Worm (Caenorhabditis elegans) whole organism, young adult: Measurements from ENCODE around the gene T01D1.4.
A peak's percentile ranks its signal among the peaks of the same experiment; 100 is the strongest.

Source experiments
- B0336.3 ChIP-seq: fragments of 200-800 bp; sonication (Bioruptor generic); IDR thresholded peaks from 2 replicates; pipeline ENCODE4 v1.3.6; 2022; ENCODE audit warnings: missing genetic modification characterization, missing compliant biosample characterization
- C06A6.2 ChIP-seq: fragments of 200-800 bp; sonication (Bioruptor generic); conservative IDR thresholded peaks from 2 replicates; pipeline ENCODE4 v1.3.6; 2022; ENCODE audit warnings: missing genetic modification characterization, missing compliant biosample characterization
- D2030.7 ChIP-seq: fragments of 200-800 bp; sonication (Bioruptor generic); IDR thresholded peaks from 2 replicates; pipeline ENCODE4 v1.3.6; 2022; ENCODE audit warnings: missing genetic modification reagents, missing genetic modification characterization, missing compliant biosample characterization
- F22D6.2 ChIP-seq: sonication (generic microtip); optimal IDR thresholded peaks from 2 replicates; lab custom pipeline; 2016; ENCODE audit warnings: mild to moderate bottlenecking, missing genetic modification characterization, missing compliant biosample characterization
- F37B4.10 ChIP-seq: fragments of 200-800 bp; sonication (Bioruptor generic); IDR thresholded peaks from 2 replicates; pipeline ENCODE4 v1.3.6; 2022; ENCODE audit warnings: missing genetic modification characterization, missing compliant biosample characterization
- F49E8.2 ChIP-seq: sonication (generic microtip); optimal IDR thresholded peaks from 3 replicates; lab custom pipeline; 2017; ENCODE audit warnings: missing genetic modification characterization, mild to moderate bottlenecking, missing compliant biosample characterization, antibody characterized with exemption, moderate library complexity; ENCODE audit not compliant: insufficient read depth
- F55B11.4 ChIP-seq: sonication (generic microtip); optimal IDR thresholded peaks from 2 replicates; lab custom pipeline; 2016; ENCODE audit warnings: missing compliant biosample characterization, missing genetic modification characterization, borderline replicate concordance; ENCODE audit not compliant: insufficient read depth
- K11D2.4 ChIP-seq: fragments of 200-800 bp; sonication (Bioruptor generic); IDR thresholded peaks from 2 replicates; pipeline ENCODE4 v1.3.6; 2022; ENCODE audit warnings: missing genetic modification reagents, missing genetic modification characterization, missing compliant biosample characterization
- Y53F4B.3 ChIP-seq: fragments of 200-800 bp; sonication (Bioruptor generic); IDR thresholded peaks from 2 replicates; pipeline ENCODE4 v1.3.6; 2022; ENCODE audit warnings: missing genetic modification reagents, missing genetic modification characterization, missing compliant biosample characterization
- Y79H2A.3 ChIP-seq: fragments of 200-800 bp; sonication (Bioruptor generic); conservative IDR thresholded peaks from 2 replicates; pipeline ENCODE4 v1.3.6; 2022; ENCODE audit warnings: missing genetic modification reagents, missing genetic modification characterization, missing compliant biosample characterization
- ZK185.1 ChIP-seq: sonication (generic microtip); optimal IDR thresholded peaks from 2 replicates; lab custom pipeline; 2016; ENCODE audit warnings: mild to moderate bottlenecking, missing genetic modification characterization, missing compliant biosample characterization; ENCODE audit not compliant: poor library complexity, severe bottlenecking
- ama-1 ChIP-seq, 3 experiments: fragments of 150-350 bp in 1 of 3; sonication (generic microtip) in 2 of 3; optimal IDR thresholded peaks; 2 replicates each; lab custom pipeline; 2014 to 2018; ENCODE audit warnings: missing biosample characterization in 2 of 3, missing genetic modification characterization in 2 of 3, missing genetic modification reagents in 2 of 3
- aptf-2 ChIP-seq: fragments of 200-800 bp; sonication (Bioruptor generic); conservative IDR thresholded peaks from 2 replicates; pipeline ENCODE4 v1.3.6; 2022; ENCODE audit warnings: missing genetic modification reagents, missing genetic modification characterization, missing compliant biosample characterization
- atf-7 ChIP-seq: sonication (generic microtip); optimal IDR thresholded peaks from 2 replicates; lab custom pipeline; 2017; ENCODE audit warnings: mild to moderate bottlenecking, missing genetic modification characterization, missing compliant biosample characterization
- bed-1 ChIP-seq: fragments of 200-800 bp; sonication (Bioruptor generic); IDR thresholded peaks from 2 replicates; pipeline ENCODE4 v1.3.6; 2022; ENCODE audit warnings: missing genetic modification reagents, missing genetic modification characterization, missing compliant biosample characterization
- bed-2 ChIP-seq: fragments of 200-800 bp; sonication (Bioruptor generic); IDR thresholded peaks from 2 replicates; pipeline ENCODE4 v1.3.6; 2022; ENCODE audit warnings: missing genetic modification reagents, missing genetic modification characterization, missing compliant biosample characterization
- ccch-3 ChIP-seq: fragments of 200-800 bp; sonication (Bioruptor generic); optimal IDR thresholded peaks from 2 replicates; lab custom pipeline; 2018; ENCODE audit warnings: mild to moderate bottlenecking, missing genetic modification characterization, missing compliant biosample characterization
- cebp-2 ChIP-seq: fragments of 200-800 bp; sonication (Bioruptor generic); IDR thresholded peaks from 2 replicates; pipeline ENCODE4 v1.3.6; 2022; ENCODE audit warnings: missing genetic modification characterization, missing compliant biosample characterization
- ceh-91 ChIP-seq: fragments of 200-800 bp; sonication (Bioruptor generic); IDR thresholded peaks from 2 replicates; pipeline ENCODE4 v1.3.6; 2022; ENCODE audit warnings: missing genetic modification reagents, missing genetic modification characterization, missing compliant biosample characterization
- chd-7 ChIP-seq: sonication (generic microtip); optimal IDR thresholded peaks from 2 replicates; lab custom pipeline; 2016; ENCODE audit warnings: mild to moderate bottlenecking, missing genetic modification characterization, moderate library complexity, missing compliant biosample characterization
- dox-1 ChIP-seq: fragments of 200-800 bp; sonication (Bioruptor generic); IDR thresholded peaks from 2 replicates; pipeline ENCODE4 v1.3.6; 2022; ENCODE audit warnings: missing genetic modification reagents, missing genetic modification characterization, missing compliant biosample characterization
- dpl-1 ChIP-seq: fragments of 150-350 bp; optimal IDR thresholded peaks from 2 replicates; lab custom pipeline; 2014; ENCODE audit warnings: missing biosample characterization, missing genetic modification reagents, missing genetic modification characterization
- egl-44 ChIP-seq: fragments of 200-800 bp; sonication (Bioruptor generic); IDR thresholded peaks from 2 replicates; pipeline ENCODE4 v1.3.6; 2022; ENCODE audit warnings: missing genetic modification reagents, missing genetic modification characterization, missing compliant biosample characterization
- him-1 ChIP-seq: sonication (generic microtip); optimal IDR thresholded peaks from 2 replicates; lab custom pipeline; 2016; ENCODE audit warnings: missing genotype, missing genetic modification reagents, missing genetic modification characterization, missing compliant biosample characterization
- let-607 ChIP-seq, 2 experiments: fragments of 200-800 bp in 1 of 2; sonication (Bioruptor generic) in 1 of 2; sonication (generic microtip) in 1 of 2; optimal IDR thresholded peaks; 2 replicates each; lab custom pipeline; 2016 to 2018; ENCODE audit warnings: mild to moderate bottlenecking in 2 of 2, missing compliant biosample characterization in 2 of 2, missing genetic modification characterization in 2 of 2, moderate library complexity in 2 of 2, missing genotype in 1 of 2
- lin-26 ChIP-seq: fragments of 200-800 bp; sonication (Bioruptor generic); IDR thresholded peaks from 2 replicates; pipeline ENCODE4 v1.3.6; 2022; ENCODE audit warnings: missing genetic modification reagents, missing genetic modification characterization, missing compliant biosample characterization
- madf-10 ChIP-seq: sonication (generic microtip); optimal IDR thresholded peaks from 2 replicates; lab custom pipeline; 2016; ENCODE audit warnings: mild to moderate bottlenecking, missing genetic modification characterization, missing compliant biosample characterization
- madf-3 ChIP-seq: fragments of 200-800 bp; sonication (Bioruptor generic); IDR thresholded peaks from 2 replicates; pipeline ENCODE4 v1.3.6; 2022; ENCODE audit warnings: missing genetic modification reagents, missing genetic modification characterization, missing compliant biosample characterization
- madf-6 ChIP-seq: fragments of 200-800 bp; sonication (Bioruptor generic); IDR thresholded peaks from 2 replicates; pipeline ENCODE4 v1.3.6; 2022; ENCODE audit warnings: missing genetic modification reagents, missing genetic modification characterization, missing compliant biosample characterization
- madf-8 ChIP-seq: fragments of 200-800 bp; sonication (Bioruptor generic); conservative IDR thresholded peaks from 2 replicates; pipeline ENCODE4 v1.3.6; 2022; ENCODE audit warnings: missing genetic modification reagents, missing genetic modification characterization, missing compliant biosample characterization
- mcd-1 ChIP-seq: fragments of 200-800 bp; sonication (Bioruptor generic); IDR thresholded peaks from 2 replicates; pipeline ENCODE4 v1.3.6; 2022; ENCODE audit warnings: missing genetic modification reagents, missing genetic modification characterization, missing compliant biosample characterization
- mxl-1 ChIP-seq: sonication (generic microtip); optimal IDR thresholded peaks from 2 replicates; lab custom pipeline; 2016; ENCODE audit warnings: missing genetic modification characterization, missing compliant biosample characterization
- nfya-1 ChIP-seq: sonication (generic microtip); optimal IDR thresholded peaks from 2 replicates; lab custom pipeline; 2017; ENCODE audit warnings: antibody characterized with exemption, missing compliant biosample characterization, missing genetic modification characterization, borderline replicate concordance; ENCODE audit not compliant: insufficient read depth
- nfya-2 ChIP-seq: fragments of 200-800 bp; sonication (Bioruptor generic); IDR thresholded peaks from 2 replicates; pipeline ENCODE4 v1.3.6; 2022; ENCODE audit warnings: missing genetic modification reagents, missing genetic modification characterization, missing compliant biosample characterization
- nhr-120 ChIP-seq: fragments of 200-800 bp; sonication (Bioruptor generic); IDR thresholded peaks from 2 replicates; pipeline ENCODE4 v1.3.6; 2022; ENCODE audit warnings: missing genetic modification characterization, missing compliant biosample characterization
- nhr-179 ChIP-seq: sonication (generic microtip); optimal IDR thresholded peaks from 2 replicates; lab custom pipeline; 2016; ENCODE audit warnings: mild to moderate bottlenecking, missing genetic modification characterization, missing compliant biosample characterization
- rcor-1 ChIP-seq: fragments of 200-800 bp; sonication (Bioruptor generic); IDR thresholded peaks from 2 replicates; pipeline ENCODE4 v1.3.6; 2022; ENCODE audit warnings: missing genetic modification reagents, missing genetic modification characterization, missing compliant biosample characterization
- sea-2 ChIP-seq: fragments of 200-800 bp; sonication (Bioruptor generic); IDR thresholded peaks from 2 replicates; pipeline ENCODE4 v1.3.6; 2022; ENCODE audit warnings: missing genetic modification characterization, missing compliant biosample characterization
- snpc-1.1 ChIP-seq: sonication (generic microtip); optimal IDR thresholded peaks from 2 replicates; lab custom pipeline; 2017; ENCODE audit warnings: missing genetic modification characterization, mild to moderate bottlenecking, missing compliant biosample characterization, antibody characterized with exemption, moderate library complexity, missing genotype, missing genetic modification reagents; ENCODE audit not compliant: insufficient read depth
- sptf-2 ChIP-seq: fragments of 200-800 bp; sonication (Bioruptor generic); optimal IDR thresholded peaks from 2 replicates; lab custom pipeline; 2018; ENCODE audit warnings: mild to moderate bottlenecking, missing genetic modification characterization, missing compliant biosample characterization
- tlf-1 ChIP-seq: fragments of 200-800 bp; sonication (Bioruptor generic); optimal IDR thresholded peaks from 2 replicates; lab custom pipeline; 2018; ENCODE audit warnings: mild to moderate bottlenecking, missing genetic modification characterization, missing compliant biosample characterization
- unc-130 ChIP-seq: sonication (generic microtip); optimal IDR thresholded peaks from 2 replicates; lab custom pipeline; 2016; ENCODE audit warnings: missing genetic modification reagents, missing genetic modification characterization, missing compliant biosample characterization
- unc-62 ChIP-seq: fragments of 150-350 bp; optimal IDR thresholded peaks from 2 replicates; lab custom pipeline; 2014; ENCODE audit warnings: missing biosample characterization, missing genetic modification reagents, missing genetic modification characterization
- xnd-1 ChIP-seq: sonication (generic microtip); optimal IDR thresholded peaks from 2 replicates; lab custom pipeline; 2016; ENCODE audit warnings: missing genotype, missing genetic modification reagents, missing genetic modification characterization, missing compliant biosample characterization
- zim-3 ChIP-seq: sonication (generic microtip); optimal IDR thresholded peaks from 2 replicates; lab custom pipeline; 2017; ENCODE audit warnings: mild to moderate bottlenecking, missing genetic modification characterization, moderate library complexity, missing compliant biosample characterization
- ztf-18 ChIP-seq: sonication (generic microtip); optimal IDR thresholded peaks from 2 replicates; lab custom pipeline; 2016; ENCODE audit warnings: missing genotype, mild to moderate bottlenecking, missing genetic modification characterization, missing compliant biosample characterization
- ztf-26 ChIP-seq: sonication (generic microtip); optimal IDR thresholded peaks from 2 replicates; lab custom pipeline; 2017; ENCODE audit warnings: missing genetic modification characterization, missing compliant biosample characterization
- ztf-6 ChIP-seq: fragments of 200-800 bp; sonication (Bioruptor generic); IDR thresholded peaks from 2 replicates; pipeline ENCODE4 v1.3.6; 2022; ENCODE audit warnings: missing genetic modification reagents, missing genetic modification characterization, missing compliant biosample characterization

Gene T01D1.4

DNA sequence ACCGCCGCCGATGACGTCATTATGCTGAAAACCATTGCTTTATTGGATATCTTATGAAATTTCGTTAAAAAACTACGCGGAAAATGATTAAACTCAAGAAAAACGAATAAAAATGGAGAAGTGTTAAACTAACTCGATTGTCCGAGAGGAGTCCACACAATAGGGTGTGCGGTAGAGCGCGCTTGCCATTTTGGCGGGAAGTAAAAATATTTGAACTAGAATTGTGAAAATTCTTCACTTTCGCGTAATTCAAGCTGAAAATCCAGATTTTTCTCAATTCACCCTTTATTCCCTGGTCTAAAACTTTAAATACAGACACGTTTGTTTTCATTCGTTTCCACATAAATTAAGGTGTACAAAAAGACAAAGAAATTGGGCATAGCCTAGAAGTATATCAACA is 37.7 kb upstream of the T01D1.4 start, which contains the start of gene F48A11.4 (continued):
- TF ChIP-seq let-607 (tag; optimal IDR thresholded peaks at IDR 0.05; lab: Kevin White, UChicago) = peak; percentile 39 to 62
- peak; percentile 45 for TF ChIP-seq chd-7 (tag; lab: Kevin White, UChicago)
- 0 out of 2 replicates have a peak, but pooled peaks have one; percentile 46 for TF ChIP-seq bed-2 (GFP tag; lab: Robert Waterston, UW)
- TF ChIP-seq Y53F4B.3 = no peak
- no peak for TF ChIP-seq nfya-1 (tag; lab: Kevin White, UChicago)
- TF ChIP-seq dox-1 (GFP tag; lab: Robert Waterston, UW) = peak; percentile 84
- no peak for TF ChIP-seq ztf-6 (GFP tag; lab: Robert Waterston, UW)
- TF ChIP-seq cebp-2 = no peak
- TF ChIP-seq sea-2 (GFP tag; lab: Robert Waterston, UW) = no peak
- TF ChIP-seq ceh-91 (GFP tag; lab: Robert Waterston, UW) = peak; percentile 71
- 0 out of 2 replicates have a peak, but pooled peaks have one; percentile 41 for TF ChIP-seq Y79H2A.3
- TF ChIP-seq unc-130 = peak; percentile 31
- peak; percentile 85 for TF ChIP-seq tlf-1 (GFP tag; lab: Kevin White, UChicago)
- no peak for TF ChIP-seq ccch-3
- no peak for TF ChIP-seq F37B4.10
- TF ChIP-seq lin-26 (GFP tag; lab: Robert Waterston, UW) = peak; percentile 53; the same call in 1 of the 2 replicates
- TF ChIP-seq zim-3 (tag; lab: Kevin White, UChicago) = peak; percentile 92
- peak; percentile 87 for TF ChIP-seq madf-3 (GFP tag; lab: Robert Waterston, UW)
- peak; percentile 88 for TF ChIP-seq him-1
- peak; percentile 90 for TF ChIP-seq ztf-26 (tag; lab: Kevin White, UChicago)
- TF ChIP-seq ztf-18 (tag; lab: Kevin White, UChicago) = peak; percentile 61
- TF ChIP-seq F22D6.2 (tag; lab: Kevin White, UChicago) = peak; percentile 72
- peak; percentile 61 for TF ChIP-seq atf-7 (tag; lab: Kevin White, UChicago)
- TF ChIP-seq D2030.7 (GFP tag; lab: Robert Waterston, UW) = peak; percentile 80
- TF ChIP-seq K11D2.4 (GFP tag; lab: Robert Waterston, UW) = peak; percentile 86
- no peak for TF ChIP-seq F55B11.4 (tag; lab: Kevin White, UChicago)
- TF ChIP-seq B0336.3 = peak; percentile 89
- TF ChIP-seq egl-44 (GFP tag; lab: Robert Waterston, UW) = peak; percentile 71; the same call in 1 of the 2 replicates
- peak; percentile 82 for TF ChIP-seq madf-6
- peak; percentile 93 for TF ChIP-seq rcor-1
- TF ChIP-seq snpc-1.1 = no peak
- no peak for TF ChIP-seq nhr-120
- TF ChIP-seq aptf-2 = no peak
- TF ChIP-seq ZK185.1 (tag; lab: Kevin White, UChicago) = peak; percentile 95
- TF ChIP-seq dpl-1 (GFP tag; lab: Kevin White, UChicago) = peak; percentile 93
- peak; percentile 47 for TF ChIP-seq xnd-1 (tag; lab: Kevin White, UChicago)
- TF ChIP-seq sptf-2 (GFP tag; lab: Kevin White, UChicago) = no peak
- 0 out of 2 replicates have a peak, but pooled peaks have one; percentile 42 for TF ChIP-seq bed-1 (GFP tag; lab: Robert Waterston, UW)
- TF ChIP-seq unc-62 (GFP tag; lab: Kevin White, UChicago) = no peak
- peak; percentile 90 for TF ChIP-seq C06A6.2 (GFP tag; lab: Robert Waterston, UW)
- peak; percentile 86 for TF ChIP-seq ama-1 (optimal IDR thresholded peaks at IDR 0.05; lab: Kevin White, UChicago)
- peak in 1 of 2 experiments; percentile 81 for TF ChIP-seq ama-1 (GFP tag; optimal IDR thresholded peaks at IDR 0.05; lab: Kevin White, UChicago)
- peak; percentile 68 for TF ChIP-seq madf-8 (GFP tag; lab: Robert Waterston, UW)
- TF ChIP-seq mcd-1 (GFP tag; lab: Robert Waterston, UW) = peak; percentile 99
- TF ChIP-seq F49E8.2 (tag; lab: Kevin White, UChicago) = peak; percentile 56
- no peak for TF ChIP-seq nfya-2 (GFP tag; lab: Robert Waterston, UW)
- no peak for TF ChIP-seq nhr-179 (tag; lab: Kevin White, UChicago)
- TF ChIP-seq madf-10 (tag; lab: Kevin White, UChicago) = peak; percentile 63
- no peak for TF ChIP-seq mxl-1 (tag; lab: Kevin White, UChicago)
